Fruit fly (Drosophila melanogaster) whole organism, embryonic: ENCODE data around the gene beag.

Experiments used
- Bteb2 ChIP-seq: fragments of 200-800 bp; sonication (Bioruptor generic); optimal IDR thresholded peaks from 2 replicates; lab custom pipeline; 2016; ENCODE audit warnings: missing biosample characterization, missing genetic modification characterization
- CG10209 ChIP-seq: fragments of 200-800 bp; sonication (Bioruptor generic); optimal IDR thresholded peaks from 3 replicates; lab custom pipeline; 2017; ENCODE audit warnings: missing biosample characterization, mild to moderate bottlenecking, missing genetic modification characterization, missing genetic modification reagents
- CG10979 ChIP-seq: fragments of 200-800 bp; sonication (Bioruptor generic); optimal IDR thresholded peaks from 2 replicates; lab custom pipeline; 2018; ENCODE audit warnings: missing biosample characterization, mild to moderate bottlenecking, missing genetic modification characterization, moderate library complexity
- CG11093 ChIP-seq: fragments of 200-800 bp; sonication (Bioruptor generic); IDR thresholded peaks from 3 replicates; pipeline ENCODE4 v1.3.6; 2022; ENCODE audit warnings: missing biosample characterization, missing genetic modification characterization
- CG11696 ChIP-seq: fragments of 200-800 bp; sonication (Bioruptor generic); IDR thresholded peaks from 2 replicates; pipeline ENCODE4 v1.3.6; 2022; ENCODE audit warnings: missing biosample characterization, missing genetic modification characterization
- CG11723 ChIP-seq: fragments of 200-800 bp; sonication (Bioruptor generic); optimal IDR thresholded peaks from 2 replicates; lab custom pipeline; 2017; ENCODE audit warnings: missing biosample characterization, mild to moderate bottlenecking, missing genetic modification characterization
- CG12236 ChIP-seq: fragments of 200-800 bp; sonication (Bioruptor generic); optimal IDR thresholded peaks from 2 replicates; lab custom pipeline; 2016; ENCODE audit warnings: missing biosample characterization, missing genetic modification characterization
- CG12744 ChIP-seq: fragments of 200-800 bp; sonication (Bioruptor generic); optimal IDR thresholded peaks from 2 replicates; lab custom pipeline; 2016; ENCODE audit warnings: missing biosample characterization, missing genetic modification characterization
- CG15269 ChIP-seq: fragments of 200-800 bp; sonication (Bioruptor generic); optimal IDR thresholded peaks from 2 replicates; lab custom pipeline; 2018; ENCODE audit warnings: missing biosample characterization, mild to moderate bottlenecking, missing genetic modification characterization, moderate library complexity
- CG15696 ChIP-seq: fragments of 200-800 bp; sonication (Bioruptor generic); optimal IDR thresholded peaks from 2 replicates; lab custom pipeline; 2019; ENCODE audit warnings: missing biosample characterization, mild to moderate bottlenecking, missing genetic modification characterization, moderate library complexity
- CG1602 ChIP-seq: fragments of 200-800 bp; sonication (Bioruptor generic); optimal IDR thresholded peaks from 3 replicates; lab custom pipeline; 2016; ENCODE audit warnings: missing biosample characterization, missing genetic modification characterization
- CG17568 ChIP-seq: fragments of 200-800 bp; sonication (Bioruptor generic); optimal IDR thresholded peaks from 2 replicates; lab custom pipeline; 2018; ENCODE audit warnings: missing biosample characterization, mild to moderate bottlenecking, missing genetic modification characterization, moderate library complexity
- CG30403 ChIP-seq: fragments of 200-800 bp; sonication (Bioruptor generic); optimal IDR thresholded peaks from 3 replicates; lab custom pipeline; 2016; ENCODE audit warnings: missing biosample characterization, missing genetic modification characterization
- CG4360 ChIP-seq: fragments of 200-800 bp; sonication (Bioruptor generic); IDR thresholded peaks from 2 replicates; pipeline ENCODE4 v1.3.6; 2022; ENCODE audit warnings: missing biosample characterization, missing genetic modification characterization
- CG7271 ChIP-seq: fragments of 200-800 bp; sonication (Bioruptor generic); optimal IDR thresholded peaks from 2 replicates; lab custom pipeline; 2018; ENCODE audit warnings: missing biosample characterization, mild to moderate bottlenecking, missing genetic modification characterization, moderate library complexity
- CG8765 ChIP-seq: fragments of 200-800 bp; sonication (Bioruptor generic); IDR thresholded peaks from 2 replicates; pipeline ENCODE4 v1.3.6; 2022; ENCODE audit warnings: missing biosample characterization, missing genetic modification characterization
- CTCF ChIP-seq: fragments of 200-800 bp; sonication (Bioruptor generic); optimal IDR thresholded peaks from 2 replicates; lab custom pipeline; 2017; ENCODE audit warnings: missing biosample characterization, mild to moderate bottlenecking, missing genetic modification characterization, moderate library complexity
- D19B ChIP-seq: fragments of 200-800 bp; sonication (Bioruptor generic); optimal IDR thresholded peaks from 2 replicates; lab custom pipeline; 2017; ENCODE audit warnings: missing biosample characterization, mild to moderate bottlenecking, missing genetic modification characterization
- Dll ChIP-seq: fragments of 200-800 bp; sonication (Bioruptor generic); IDR thresholded peaks from 4 replicates; pipeline ENCODE4 v1.3.6; 2022; ENCODE audit warnings: missing biosample characterization, missing genetic modification characterization; ENCODE audit not compliant: partially characterized antibody
- Gug ChIP-seq: fragments of 200-800 bp; sonication (Bioruptor generic); IDR thresholded peaks from 4 replicates; pipeline ENCODE4 v1.3.6; 2022; ENCODE audit warnings: missing biosample characterization, missing genetic modification characterization
- H15 ChIP-seq: fragments of 200-800 bp; sonication (Bioruptor generic); IDR thresholded peaks from 3 replicates; pipeline ENCODE4 v1.3.6; 2022; ENCODE audit warnings: missing biosample characterization, missing genetic modification characterization
- Hr3 ChIP-seq: fragments of 200-800 bp; sonication (Bioruptor generic); optimal IDR thresholded peaks from 3 replicates; lab custom pipeline; 2016; ENCODE audit warnings: missing biosample characterization, missing genetic modification characterization
- Hr39 ChIP-seq: fragments of >200 bp; optimal IDR thresholded peaks from 2 replicates; lab custom pipeline; 2017
- Mad ChIP-seq: fragments of 200-800 bp; sonication (Bioruptor generic); optimal IDR thresholded peaks from 2 replicates; lab custom pipeline; 2016; ENCODE audit warnings: missing biosample characterization, missing genetic modification characterization
- Nf-YC ChIP-seq: fragments of 200-800 bp; optimal IDR thresholded peaks from 3 replicates; lab custom pipeline; 2019; ENCODE audit warnings: missing biosample characterization, mild to moderate bottlenecking, missing genetic modification characterization, moderate library complexity
- Opbp ChIP-seq: fragments of 200-800 bp; sonication (Bioruptor generic); IDR thresholded peaks from 3 replicates; pipeline ENCODE4 v1.3.6; 2022; ENCODE audit warnings: missing biosample characterization, missing genetic modification characterization; ENCODE audit not compliant: partially characterized antibody
- Rfx ChIP-seq: fragments of 200-800 bp; sonication (Bioruptor generic); IDR thresholded peaks from 2 replicates; pipeline ENCODE4 v1.3.6; 2022; ENCODE audit warnings: missing biosample characterization, missing genetic modification characterization
- Vsx1 ChIP-seq: fragments of 200-800 bp; sonication (Bioruptor generic); optimal IDR thresholded peaks from 2 replicates; lab custom pipeline; 2017; ENCODE audit warnings: missing biosample characterization, mild to moderate bottlenecking, missing genetic modification characterization, missing genetic modification reagents
- cas ChIP-seq: fragments of 200-800 bp; sonication (Bioruptor generic); IDR thresholded peaks from 2 replicates; pipeline ENCODE4 v1.3.6; 2022; ENCODE audit warnings: missing biosample characterization, missing genetic modification characterization
- ci ChIP-seq: fragments of 200-800 bp; sonication (Bioruptor generic); IDR thresholded peaks from 3 replicates; pipeline ENCODE4 v1.3.6; 2022; ENCODE audit warnings: missing biosample characterization, missing genetic modification characterization
- crc ChIP-seq: fragments of 200-800 bp; sonication (Bioruptor generic); optimal IDR thresholded peaks from 2 replicates; lab custom pipeline; 2016; ENCODE audit warnings: missing biosample characterization, missing genetic modification characterization
- dati ChIP-seq: fragments of 200-800 bp; sonication (Bioruptor generic); IDR thresholded peaks from 2 replicates; pipeline ENCODE4 v1.3.6; 2022; ENCODE audit warnings: missing biosample characterization, missing genetic modification characterization
- dmrt11E ChIP-seq: fragments of 200-800 bp; sonication (Bioruptor generic); optimal IDR thresholded peaks from 3 replicates; lab custom pipeline; 2018; ENCODE audit warnings: missing biosample characterization, mild to moderate bottlenecking, missing genetic modification characterization, moderate library complexity
- eyg ChIP-seq: fragments of 200-800 bp; sonication (Bioruptor generic); optimal IDR thresholded peaks from 3 replicates; lab custom pipeline; 2016; ENCODE audit warnings: missing biosample characterization, missing genetic modification characterization
- fd102C ChIP-seq: fragments of 200-800 bp; sonication (Bioruptor generic); optimal IDR thresholded peaks from 2 replicates; lab custom pipeline; 2018; ENCODE audit warnings: missing biosample characterization, mild to moderate bottlenecking, missing genetic modification characterization, moderate library complexity
- h ChIP-seq: fragments of >200 bp; optimal IDR thresholded peaks from 2 replicates; lab custom pipeline; 2017
- hth ChIP-seq: fragments of >200 bp; optimal IDR thresholded peaks from 2 replicates; lab custom pipeline; 2017; ENCODE audit warnings: inconsistent platforms
- kni ChIP-seq: fragments of 200-800 bp; sonication (Bioruptor generic); optimal IDR thresholded peaks from 3 replicates; lab custom pipeline; 2017; ENCODE audit warnings: mild to moderate bottlenecking, missing biosample characterization, missing genetic modification reagents, missing genetic modification characterization
- lmd ChIP-seq: fragments of 200-800 bp; sonication (Bioruptor generic); IDR thresholded peaks from 2 replicates; pipeline ENCODE4 v1.3.6; 2022; ENCODE audit warnings: missing biosample characterization, missing genetic modification characterization
- luna ChIP-seq: fragments of 200-800 bp; sonication (Bioruptor generic); optimal IDR thresholded peaks from 2 replicates; lab custom pipeline; 2016; ENCODE audit warnings: missing biosample characterization, missing genetic modification characterization
- nom ChIP-seq: fragments of 200-800 bp; sonication (Bioruptor generic); optimal IDR thresholded peaks from 2 replicates; lab custom pipeline; 2017; ENCODE audit warnings: missing biosample characterization, missing genetic modification characterization, mild to moderate bottlenecking, moderate library complexity, missing genetic modification reagents
- oc ChIP-seq: fragments of 200-800 bp; sonication (Bioruptor generic); optimal IDR thresholded peaks from 2 replicates; lab custom pipeline; 2018; ENCODE audit warnings: missing biosample characterization, mild to moderate bottlenecking, missing genetic modification characterization, moderate library complexity
- odd ChIP-seq: fragments of 200-800 bp; sonication (Bioruptor generic); optimal IDR thresholded peaks from 2 replicates; lab custom pipeline; 2017; ENCODE audit warnings: missing biosample characterization, mild to moderate bottlenecking, missing genetic modification characterization
- pfk ChIP-seq: fragments of 200-800 bp; sonication (Bioruptor generic); optimal IDR thresholded peaks from 2 replicates; lab custom pipeline; 2018; ENCODE audit warnings: missing biosample characterization, mild to moderate bottlenecking, missing genetic modification characterization, moderate library complexity
- repo ChIP-seq: fragments of 200-800 bp; sonication (Bioruptor generic); optimal IDR thresholded peaks from 2 replicates; lab custom pipeline; 2016; ENCODE audit warnings: missing biosample characterization, missing genetic modification characterization
- sd ChIP-seq: fragments of 200-800 bp; sonication (Bioruptor generic); optimal IDR thresholded peaks from 3 replicates; lab custom pipeline; 2018; ENCODE audit warnings: missing biosample characterization, mild to moderate bottlenecking, missing genetic modification characterization, moderate library complexity
- sisA ChIP-seq: fragments of 200-800 bp; sonication (Bioruptor generic); IDR thresholded peaks from 2 replicates; pipeline ENCODE4 v1.3.6; 2022; ENCODE audit warnings: missing biosample characterization, missing genetic modification characterization
- trem ChIP-seq: fragments of 200-800 bp; optimal IDR thresholded peaks from 3 replicates; lab custom pipeline; 2019; ENCODE audit warnings: missing biosample characterization, mild to moderate bottlenecking, missing genetic modification characterization, moderate library complexity
- unpg ChIP-seq: fragments of 200-800 bp; sonication (Bioruptor generic); optimal IDR thresholded peaks from 3 replicates; lab custom pipeline; 2018; ENCODE audit warnings: missing biosample characterization, mild to moderate bottlenecking, missing genetic modification characterization, moderate library complexity
- zen ChIP-seq: fragments of 200-800 bp; sonication (Bioruptor generic); optimal IDR thresholded peaks from 3 replicates; lab custom pipeline; 2018; ENCODE audit warnings: missing biosample characterization, mild to moderate bottlenecking, missing genetic modification characterization, moderate library complexity

The beag gene

DNA sequence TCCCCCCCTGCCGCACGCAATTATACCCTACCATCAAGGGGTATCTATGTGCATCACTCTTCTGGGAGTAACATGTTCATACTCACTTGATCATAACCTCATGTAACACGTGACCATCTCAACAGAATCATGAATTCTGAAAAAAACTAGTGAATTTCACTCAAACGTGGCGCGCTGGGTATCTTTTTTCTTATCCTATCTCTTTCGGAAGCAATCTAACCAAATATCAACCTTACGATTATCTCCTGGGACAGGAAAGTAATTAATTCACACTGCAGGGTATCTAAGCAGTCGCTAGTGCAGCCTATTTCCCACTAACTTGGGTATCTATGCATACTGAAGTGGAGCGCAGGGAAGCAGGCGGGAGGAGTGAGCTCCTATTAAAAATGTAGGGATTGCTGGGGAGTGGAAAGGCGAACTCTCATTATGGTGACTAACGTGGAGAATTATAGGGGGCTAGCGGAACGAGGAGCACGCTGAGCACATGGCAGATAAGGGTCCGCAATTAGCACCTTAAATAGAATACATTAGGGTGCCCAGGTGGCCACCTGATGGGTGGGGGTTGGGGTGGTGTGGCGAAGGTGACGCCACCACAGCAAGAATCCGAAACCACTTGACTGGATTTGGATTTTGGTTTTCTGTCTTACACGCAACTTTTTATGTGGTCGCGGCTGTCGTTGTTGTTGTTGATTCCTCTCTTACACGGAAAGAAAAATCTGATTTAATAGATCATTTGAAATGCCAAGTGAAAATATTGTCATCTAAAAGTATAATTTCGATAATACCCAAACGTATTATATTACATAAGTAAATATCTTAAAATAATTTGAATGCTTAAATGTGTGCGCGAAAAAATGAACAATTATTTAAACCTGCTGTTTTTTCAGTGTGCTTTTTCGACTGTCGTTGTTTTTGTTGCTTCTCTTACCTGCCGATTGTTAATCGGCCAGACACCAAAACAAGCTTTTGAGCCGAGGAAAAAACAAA lies 9.5 kb downstream of the beag start (continued):
- TF ChIP-seq oc (tag; lab: Kevin White, UChicago) (peak; percentile 94), odd (GFP tag; lab: Kevin White, UChicago) (peak; percentile 84), Nf-YC (peak; percentile 76), CG10209 (GFP tag; lab: Kevin White, UChicago) (peak; percentile 91), Bteb2 (GFP tag; lab: Kevin White, UChicago) (peak; percentile 80), CG11723 (GFP tag; lab: Kevin White, UChicago) (peak; percentile 82), luna (GFP tag; lab: Kevin White, UChicago) (peak; percentile 61), eyg (GFP tag; lab: Kevin White, UChicago) (peak; percentile 63), CG12236 (GFP tag; lab: Kevin White, UChicago) (peak; percentile 33), CG15269 (tag; lab: Kevin White, UChicago) (peak; percentile 95), unpg (GFP tag; lab: Kevin White, UChicago) (peak; percentile 97), CG4360 (GFP tag; lab: Robert Waterston, UW) (no peak), CTCF (peak; percentile 63), CG7271 (peak; percentile 69), CG8765 (no peak), repo (peak; percentile 52), CG11093 (GFP tag; lab: Robert Waterston, UW) (peak; percentile 82), pfk (GFP tag; lab: Kevin White, UChicago) (no peak), hth (lab: Kevin White, UChicago) (no peak), sisA (no peak), CG11696 (GFP tag; lab: Robert Waterston, UW) (no peak), crc (GFP tag; lab: Kevin White, UChicago) (peak; percentile 71), CG30403 (GFP tag; lab: Kevin White, UChicago) (peak; percentile 92), kni (GFP tag; lab: Kevin White, UChicago) (peak; percentile 59), dati (GFP tag; lab: Robert Waterston, UW) (no peak), lmd (GFP tag; lab: Robert Waterston, UW) (no peak), Mad (peak; percentile 69), CG15696 (tag; lab: Kevin White, UChicago) (peak; percentile 77), Opbp (GFP tag; lab: Robert Waterston, UW) (no peak), h (lab: Kevin White, UChicago) (no peak), ci (GFP tag; lab: Robert Waterston, UW) (no peak), nom (GFP tag; lab: Kevin White, UChicago) (peak; percentile 68), CG1602 (peak; percentile 87), Gug (peak; percentile 77), D19B (peak; percentile 95), Hr3 (GFP tag; lab: Kevin White, UChicago) (peak; percentile 88), Rfx (GFP tag; lab: Robert Waterston, UW) (no peak), trem (peak; percentile 90), CG17568 (GFP tag; lab: Kevin White, UChicago) (peak; percentile 89), cas (GFP tag; lab: Robert Waterston, UW) (no peak), Dll (no peak), CG10979 (peak; percentile 94), Hr39 (no peak), fd102C (no peak), Vsx1 (peak; percentile 70), H15 (GFP tag; lab: Robert Waterston, UW) (no peak), sd (tag; lab: Kevin White, UChicago) (peak; percentile 84), dmrt11E (peak; percentile 86), zen (tag; lab: Kevin White, UChicago) (peak; percentile 87), CG12744 (peak; percentile 73)
